Worm (Caenorhabditis elegans) whole organism, late embryonic: Measurements from ENCODE around the gene col-103.

Experiments
- F13H6.1 ChIP-seq: sonication (generic microtip); optimal IDR thresholded peaks from 2 replicates; lab custom pipeline; 2016; ENCODE audit warnings: missing genetic modification characterization, missing compliant biosample characterization
- K02D7.2 ChIP-seq: sonication (generic microtip); optimal IDR thresholded peaks from 2 replicates; lab custom pipeline; 2017; ENCODE audit warnings: mild to moderate bottlenecking, missing genetic modification characterization, missing compliant biosample characterization
- K09A11.1 ChIP-seq: sonication (generic microtip); optimal IDR thresholded peaks from 2 replicates; lab custom pipeline; 2017; ENCODE audit warnings: antibody characterized with exemption, mild to moderate bottlenecking, missing genetic modification characterization, missing compliant biosample characterization; ENCODE audit not compliant: insufficient read depth
- T23F11.4 ChIP-seq: fragments of 200-800 bp; sonication (Bioruptor generic); optimal IDR thresholded peaks from 2 replicates; lab custom pipeline; 2018; ENCODE audit warnings: mild to moderate bottlenecking, missing genetic modification characterization, missing compliant biosample characterization
- Y22D7AL.16 ChIP-seq: sonication (generic microtip); optimal IDR thresholded peaks from 2 replicates; lab custom pipeline; 2016; ENCODE audit warnings: missing genetic modification characterization, missing compliant biosample characterization
- ceh-14 ChIP-seq: sonication (generic microtip); optimal IDR thresholded peaks from 2 replicates; lab custom pipeline; 2016; ENCODE audit warnings: missing genotype, missing genetic modification characterization, missing compliant biosample characterization
- ceh-19 ChIP-seq: fragments of 200-800 bp; sonication (Bioruptor generic); optimal IDR thresholded peaks from 2 replicates; lab custom pipeline; 2018; ENCODE audit warnings: mild to moderate bottlenecking, missing genetic modification characterization, missing compliant biosample characterization
- ceh-2 ChIP-seq: sonication (generic microtip); optimal IDR thresholded peaks from 2 replicates; lab custom pipeline; 2016; ENCODE audit warnings: missing genotype, missing genetic modification characterization, missing compliant biosample characterization
- ceh-30 ChIP-seq: fragments of 150-350 bp; optimal IDR thresholded peaks from 2 replicates; lab custom pipeline; 2014; ENCODE audit warnings: missing biosample characterization, missing genetic modification characterization
- ceh-31 ChIP-seq: sonication (generic microtip); optimal IDR thresholded peaks from 2 replicates; lab custom pipeline; 2016; ENCODE audit warnings: missing genetic modification characterization, missing compliant biosample characterization
- ceh-6 ChIP-seq: fragments of 200-800 bp; sonication (Bioruptor generic); optimal IDR thresholded peaks from 2 replicates; lab custom pipeline; 2018; ENCODE audit warnings: mild to moderate bottlenecking, missing genetic modification characterization, missing compliant biosample characterization
- ceh-9 ChIP-seq: sonication (generic microtip); optimal IDR thresholded peaks from 2 replicates; lab custom pipeline; 2016; ENCODE audit warnings: mild to moderate bottlenecking, missing genetic modification characterization, inconsistent platforms, missing compliant biosample characterization
- dmd-4 ChIP-seq: sonication (generic microtip); optimal IDR thresholded peaks from 2 replicates; lab custom pipeline; 2016; ENCODE audit warnings: borderline replicate concordance, missing genetic modification characterization, missing compliant biosample characterization
- dve-1 ChIP-seq: sonication (generic microtip); optimal IDR thresholded peaks from 2 replicates; lab custom pipeline; 2017; ENCODE audit warnings: antibody characterized with exemption, mild to moderate bottlenecking, missing genetic modification characterization, missing compliant biosample characterization
- fax-1 ChIP-seq: sonication (generic microtip); optimal IDR thresholded peaks from 2 replicates; lab custom pipeline; 2016; ENCODE audit warnings: missing genotype, missing genetic modification characterization, missing compliant biosample characterization
- fkh-6 ChIP-seq: sonication (generic microtip); optimal IDR thresholded peaks from 2 replicates; lab custom pipeline; 2016; ENCODE audit warnings: missing genetic modification characterization, missing compliant biosample characterization
- gmeb-2 ChIP-seq: sonication (generic microtip); optimal IDR thresholded peaks from 2 replicates; lab custom pipeline; 2016; ENCODE audit warnings: missing genetic modification characterization, inconsistent platforms, missing compliant biosample characterization
- hlh-13 ChIP-seq: fragments of 200-800 bp; sonication (Bioruptor generic); optimal IDR thresholded peaks from 2 replicates; lab custom pipeline; 2018; ENCODE audit warnings: mild to moderate bottlenecking, missing genetic modification characterization, missing compliant biosample characterization
- hlh-15 ChIP-seq: sonication (generic microtip); optimal IDR thresholded peaks from 2 replicates; lab custom pipeline; 2016; ENCODE audit warnings: missing genetic modification characterization, missing compliant biosample characterization
- hlh-6 ChIP-seq: sonication (generic microtip); optimal IDR thresholded peaks from 2 replicates; lab custom pipeline; 2016; ENCODE audit warnings: missing genotype, missing genetic modification characterization, missing compliant biosample characterization
- lim-6 ChIP-seq: sonication (generic microtip); optimal IDR thresholded peaks from 2 replicates; lab custom pipeline; 2016; ENCODE audit warnings: missing genetic modification characterization, missing compliant biosample characterization
- lin-11 ChIP-seq: fragments of 200-800 bp; sonication (Bioruptor generic); optimal IDR thresholded peaks from 2 replicates; lab custom pipeline; 2018; ENCODE audit warnings: mild to moderate bottlenecking, missing genetic modification characterization, missing compliant biosample characterization
- madf-2 ChIP-seq: sonication (generic microtip); optimal IDR thresholded peaks from 2 replicates; lab custom pipeline; 2017; ENCODE audit warnings: missing genetic modification characterization, missing compliant biosample characterization
- mec-3 ChIP-seq: sonication (generic microtip); optimal IDR thresholded peaks from 2 replicates; lab custom pipeline; 2016; ENCODE audit warnings: borderline replicate concordance, missing genetic modification characterization, missing compliant biosample characterization
- nhr-11 ChIP-seq: fragments of 150-350 bp; optimal IDR thresholded peaks from 2 replicates; lab custom pipeline; 2014; ENCODE audit warnings: missing biosample characterization, missing genetic modification characterization
- nhr-232 ChIP-seq: sonication (generic microtip); optimal IDR thresholded peaks from 2 replicates; lab custom pipeline; 2016; ENCODE audit warnings: missing genetic modification characterization, missing compliant biosample characterization
- odd-2 ChIP-seq: sonication (generic microtip); optimal IDR thresholded peaks from 2 replicates; lab custom pipeline; 2017; ENCODE audit warnings: antibody characterized with exemption, mild to moderate bottlenecking, missing genetic modification characterization, missing compliant biosample characterization
- pag-3 ChIP-seq: sonication (generic microtip); optimal IDR thresholded peaks from 2 replicates; lab custom pipeline; 2016; ENCODE audit warnings: missing compliant biosample characterization, missing genetic modification characterization, borderline replicate concordance
- pat-9 ChIP-seq: fragments of 200-800 bp; sonication (Bioruptor generic); optimal IDR thresholded peaks from 2 replicates; lab custom pipeline; 2018; ENCODE audit warnings: mild to moderate bottlenecking, missing genetic modification characterization, moderate library complexity, missing compliant biosample characterization
- pax-1 ChIP-seq: fragments of 150-350 bp; optimal IDR thresholded peaks from 2 replicates; lab custom pipeline; 2014; ENCODE audit warnings: missing biosample characterization, missing genetic modification characterization
- pha-2 ChIP-seq: sonication (generic microtip); optimal IDR thresholded peaks from 2 replicates; lab custom pipeline; 2017; ENCODE audit warnings: mild to moderate bottlenecking, missing genetic modification characterization, missing compliant biosample characterization
- ref-2 ChIP-seq: sonication (generic microtip); optimal IDR thresholded peaks from 2 replicates; lab custom pipeline; 2016; ENCODE audit warnings: missing genetic modification characterization, missing compliant biosample characterization
- sox-2 ChIP-seq: fragments of 200-800 bp; sonication (Bioruptor generic); IDR thresholded peaks from 2 replicates; pipeline ENCODE4 v1.3.6; 2022; ENCODE audit warnings: missing genetic modification reagents, missing genetic modification characterization, missing compliant biosample characterization
- sox-4 ChIP-seq: sonication (generic microtip); optimal IDR thresholded peaks from 2 replicates; lab custom pipeline; 2017; ENCODE audit warnings: mild to moderate bottlenecking, missing genetic modification characterization, inconsistent platforms, missing compliant biosample characterization
- syd-9 ChIP-seq: sonication (generic microtip); optimal IDR thresholded peaks from 2 replicates; lab custom pipeline; 2016; ENCODE audit warnings: mild to moderate bottlenecking, missing genetic modification characterization, moderate library complexity, missing compliant biosample characterization
- tbx-2 ChIP-seq: sonication (generic microtip); optimal IDR thresholded peaks from 2 replicates; lab custom pipeline; 2016; ENCODE audit warnings: missing genetic modification characterization, missing compliant biosample characterization
- tbx-7 ChIP-seq: sonication (generic microtip); optimal IDR thresholded peaks from 2 replicates; lab custom pipeline; 2016; ENCODE audit warnings: missing genotype, missing genetic modification characterization, missing compliant biosample characterization
- ttx-3 ChIP-seq: sonication (generic microtip); optimal IDR thresholded peaks from 2 replicates; lab custom pipeline; 2016; ENCODE audit warnings: missing genetic modification reagents, missing genetic modification characterization, missing compliant biosample characterization
- unc-3 ChIP-seq, 2 experiments: fragments of 200-800 bp in 1 of 2; sonication (Bioruptor generic) in 1 of 2; sonication (generic microtip) in 1 of 2; conservative IDR thresholded peaks in 1 of 2; optimal IDR thresholded peaks in 1 of 2; 2 replicates each; pipeline versions ENCODE4 v1.3.6 to Lab custom; 2016 to 2022; ENCODE audit warnings: missing compliant biosample characterization in 2 of 2, missing genetic modification characterization in 2 of 2, missing genetic modification reagents in 1 of 2
- unc-42 ChIP-seq: sonication (generic microtip); optimal IDR thresholded peaks from 2 replicates; lab custom pipeline; 2016; ENCODE audit warnings: missing genotype, missing genetic modification characterization, missing compliant biosample characterization
- unc-55 ChIP-seq: sonication (generic microtip); optimal IDR thresholded peaks from 2 replicates; lab custom pipeline; 2017; ENCODE audit warnings: missing biosample characterization, missing genetic modification reagents, missing genetic modification characterization
- zip-5 ChIP-seq: sonication (generic microtip); optimal IDR thresholded peaks from 2 replicates; lab custom pipeline; 2016; ENCODE audit warnings: missing genetic modification characterization, missing compliant biosample characterization

col-103 gene

DNA sequence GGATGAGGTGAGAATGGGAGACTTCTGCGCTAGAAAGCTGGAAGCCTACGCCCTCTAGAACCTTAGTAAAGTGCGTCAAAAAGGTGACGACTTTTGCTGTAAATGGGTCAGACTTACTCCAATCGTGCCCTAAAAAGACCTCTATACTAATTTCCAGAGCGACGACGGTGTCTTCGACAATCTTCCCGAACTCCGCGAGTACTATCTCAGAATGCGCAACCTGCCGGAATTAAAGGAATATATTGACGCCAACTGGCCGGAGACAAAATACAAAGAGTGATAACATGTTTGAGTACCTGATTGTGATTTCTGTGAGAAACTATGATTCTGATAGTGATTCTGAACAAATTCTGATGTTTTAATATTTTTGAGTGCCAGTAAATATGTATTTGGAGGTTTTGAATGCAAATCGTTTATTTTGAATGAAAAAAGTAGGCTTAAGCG lies 1.4 kb downstream of the col-103 start:
- TF ChIP-seq ref-2: no peak
- no peak for TF ChIP-seq hlh-6 (tag; lab: Kevin White, UChicago)
- TF ChIP-seq lim-6 (tag; lab: Kevin White, UChicago): no peak
- no peak for TF ChIP-seq dve-1 (tag; lab: Kevin White, UChicago)
- no peak for TF ChIP-seq ceh-31 (tag; lab: Kevin White, UChicago)
- TF ChIP-seq ceh-14 (tag; lab: Kevin White, UChicago): no peak
- TF ChIP-seq zip-5 (tag; lab: Kevin White, UChicago): no peak
- TF ChIP-seq ceh-6 (GFP tag; lab: Kevin White, UChicago): no peak
- no peak for TF ChIP-seq fax-1 (tag; lab: Kevin White, UChicago)
- TF ChIP-seq tbx-7 (tag; lab: Kevin White, UChicago): no peak
- no peak for TF ChIP-seq odd-2 (tag; lab: Kevin White, UChicago)
- TF ChIP-seq mec-3 (tag; lab: Kevin White, UChicago): no peak
- TF ChIP-seq tbx-2: no peak
- TF ChIP-seq madf-2: no peak
- TF ChIP-seq pax-1 (tag; lab: Kevin White, UChicago): no peak
- no peak for TF ChIP-seq pat-9 (tag; lab: Kevin White, UChicago)
- no peak for TF ChIP-seq Y22D7AL.16 (tag; lab: Kevin White, UChicago)

DNA sequence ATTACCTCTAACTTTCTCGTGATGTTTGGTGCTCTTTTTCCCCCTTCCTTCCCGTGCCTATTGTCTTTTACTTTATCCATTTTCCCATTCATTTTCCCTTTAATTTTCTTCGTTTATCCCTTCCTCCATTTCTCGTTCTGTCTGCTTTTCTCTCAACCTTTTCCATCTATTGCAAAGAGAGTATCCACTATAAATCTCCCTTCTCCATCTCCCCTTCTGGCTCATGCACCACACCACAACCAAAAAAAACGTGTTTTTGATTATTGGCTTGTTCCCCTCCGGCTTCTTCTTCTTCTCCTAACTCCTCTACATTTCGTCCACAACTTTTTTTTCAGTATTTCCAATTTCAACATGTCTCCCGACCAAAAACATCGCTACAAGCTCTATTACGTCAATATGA lies 3.2 kb downstream of the col-103 start, which contains the start of gene gst-40:
Gene gst-40, plus strand, starts transcription at position 236 of the 400 bp plus-strand sequence.
- TF ChIP-seq ceh-31 (tag; lab: Kevin White, UChicago): no peak
- TF ChIP-seq pha-2 (tag; lab: Kevin White, UChicago): no peak
- no peak for TF ChIP-seq K02D7.2 (tag; lab: Kevin White, UChicago)
- no peak for TF ChIP-seq gmeb-2 (tag; lab: Kevin White, UChicago)
- TF ChIP-seq ceh-6 (GFP tag; lab: Kevin White, UChicago): no peak
- no peak for TF ChIP-seq nhr-232 (tag; lab: Kevin White, UChicago)
- TF ChIP-seq hlh-15 (tag; lab: Kevin White, UChicago): no peak
- peak; percentile 39 for TF ChIP-seq unc-42 (tag; lab: Kevin White, UChicago)

DNA sequence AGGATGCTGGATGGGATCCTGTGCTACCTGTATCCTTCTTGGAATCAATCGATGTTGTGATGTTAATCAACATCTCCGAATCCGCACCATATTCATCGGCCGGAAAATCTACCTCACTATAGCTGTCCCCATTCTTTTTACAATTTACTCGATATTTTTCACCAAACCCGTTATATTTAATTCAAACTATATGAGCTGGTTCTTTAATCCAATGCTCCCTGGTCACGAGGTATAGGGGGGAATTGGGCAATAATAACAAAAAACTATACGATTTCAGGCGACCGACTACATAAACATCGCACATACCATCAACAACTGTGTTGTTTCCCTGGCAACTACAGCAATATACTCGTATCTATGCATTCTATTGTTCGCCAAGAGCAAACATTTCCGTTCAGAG lies 5.9 kb downstream of the col-103 start:
- TF ChIP-seq pha-2 (tag; lab: Kevin White, UChicago): no peak
- no peak for TF ChIP-seq lin-11 (tag; lab: Kevin White, UChicago)
- no peak for TF ChIP-seq syd-9 (tag; lab: Kevin White, UChicago)
- TF ChIP-seq unc-3 (GFP tag; conservative IDR thresholded peaks at IDR 0.05; lab: Robert Waterston, UW): no peak
- TF ChIP-seq unc-3 (tag; optimal IDR thresholded peaks at IDR 0.05; lab: Kevin White, UChicago): no peak
- no peak for TF ChIP-seq pag-3 (tag; lab: Kevin White, UChicago)
- TF ChIP-seq madf-2: no peak

DNA sequence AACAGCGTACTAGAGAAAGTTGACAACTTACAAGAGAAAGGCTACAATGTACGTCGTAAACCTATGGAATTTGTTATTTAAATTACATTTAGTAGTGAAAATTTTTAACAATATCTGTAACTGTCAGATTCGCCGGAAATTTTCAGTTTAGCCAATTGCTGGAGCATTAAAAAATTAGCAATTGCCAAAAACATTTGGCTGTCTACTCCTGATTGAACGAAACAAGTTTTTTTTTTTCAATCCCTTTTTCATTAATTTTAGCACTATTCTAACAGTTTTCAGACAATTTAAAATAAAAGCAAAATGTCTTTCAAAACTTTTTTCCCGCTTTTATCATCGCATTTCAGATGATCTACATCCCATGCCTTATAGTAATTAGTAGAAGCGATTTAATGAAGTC lies 6.5 kb downstream of the col-103 start:
- TF ChIP-seq K09A11.1 (tag; lab: Kevin White, UChicago): no peak

DNA sequence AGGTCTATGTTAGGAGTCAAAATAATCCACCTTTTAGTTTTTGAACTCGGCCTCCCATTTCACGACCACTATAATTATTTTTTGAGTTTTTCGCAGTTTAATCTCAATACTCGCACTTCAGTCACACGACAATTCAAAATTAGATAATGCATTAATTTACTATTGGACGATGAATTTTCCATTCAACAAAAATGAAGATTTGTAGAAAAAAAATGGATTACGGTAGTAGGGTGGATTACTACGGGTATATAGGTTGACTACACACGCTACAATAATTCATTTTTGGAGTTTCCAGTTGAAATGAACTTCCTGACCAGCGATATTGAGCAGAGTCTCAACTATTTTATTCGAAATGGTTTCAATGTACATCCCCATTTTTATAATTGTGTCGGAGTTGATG lies 7.1 kb downstream of the col-103 start, which contains the start of gene srt-23:
Gene srt-23, plus strand, starts transcription at position 301 of the 400 bp plus-strand sequence.
- no peak for TF ChIP-seq dve-1 (tag; lab: Kevin White, UChicago)
- TF ChIP-seq hlh-13 (GFP tag; lab: Kevin White, UChicago): no peak
- TF ChIP-seq dmd-4: no peak
- no peak for TF ChIP-seq K09A11.1 (tag; lab: Kevin White, UChicago)
- no peak for TF ChIP-seq ceh-30 (tag; lab: Kevin White, UChicago)
- TF ChIP-seq nhr-11 (tag; lab: Kevin White, UChicago): no peak
- TF ChIP-seq syd-9 (tag; lab: Kevin White, UChicago): no peak
- TF ChIP-seq fkh-6 (tag; lab: Kevin White, UChicago): no peak
- TF ChIP-seq unc-3 (GFP tag; conservative IDR thresholded peaks at IDR 0.05; lab: Robert Waterston, UW): no peak
- no peak for TF ChIP-seq unc-3 (tag; optimal IDR thresholded peaks at IDR 0.05; lab: Kevin White, UChicago)
- TF ChIP-seq F13H6.1 (tag; lab: Kevin White, UChicago): no peak
- no peak for TF ChIP-seq nhr-232 (tag; lab: Kevin White, UChicago)
- no peak for TF ChIP-seq ceh-19 (GFP tag; lab: Kevin White, UChicago)
- TF ChIP-seq T23F11.4 (GFP tag; lab: Kevin White, UChicago): no peak
- TF ChIP-seq ceh-2 (tag; lab: Kevin White, UChicago): no peak
- no peak for TF ChIP-seq sox-2
- TF ChIP-seq ceh-31 (tag; lab: Kevin White, UChicago): no peak
- TF ChIP-seq ttx-3: no peak
- no peak for TF ChIP-seq sox-4
- no peak for TF ChIP-seq unc-55 (GFP tag; lab: Kevin White, UChicago)
- no peak for TF ChIP-seq ceh-9
